Fruit fly (Drosophila melanogaster) whole organism, adult: ENCODE measurements around the gene Etl1.

Source experiments
- CG11617 ChIP-seq: fragments of 200-800 bp; sonication (Bioruptor generic); optimal IDR thresholded peaks from 2 replicates; lab custom pipeline; 2017; ENCODE audit warnings: mild to moderate bottlenecking, missing biosample characterization, missing genetic modification reagents, missing genetic modification characterization
- CG12768 ChIP-seq: fragments of 200-800 bp; sonication (Bioruptor generic); optimal IDR thresholded peaks from 2 replicates; lab custom pipeline; 2017; ENCODE audit warnings: missing biosample characterization, missing genetic modification characterization, mild to moderate bottlenecking, moderate library complexity, missing genetic modification reagents
- CG14711 ChIP-seq: fragments of 200-800 bp; sonication (Bioruptor generic); optimal IDR thresholded peaks from 2 replicates; lab custom pipeline; 2018; ENCODE audit warnings: missing biosample characterization, mild to moderate bottlenecking, missing genetic modification characterization, moderate library complexity
- CG1620 ChIP-seq: fragments of 200-800 bp; sonication (Bioruptor generic); optimal IDR thresholded peaks from 2 replicates; lab custom pipeline; 2016; ENCODE audit warnings: missing biosample characterization, missing genetic modification characterization
- CG33017 ChIP-seq: fragments of 200-800 bp; sonication (Bioruptor generic); optimal IDR thresholded peaks from 2 replicates; lab custom pipeline; 2018; ENCODE audit warnings: missing biosample characterization, mild to moderate bottlenecking, missing genetic modification characterization, moderate library complexity
- CG5204 ChIP-seq: fragments of 200-800 bp; sonication (Bioruptor generic); optimal IDR thresholded peaks from 2 replicates; lab custom pipeline; 2016; ENCODE audit warnings: missing biosample characterization, missing genetic modification characterization
- CG7045 ChIP-seq: fragments of 200-800 bp; sonication (Bioruptor generic); optimal IDR thresholded peaks from 2 replicates; lab custom pipeline; 2017; ENCODE audit warnings: missing biosample characterization, mild to moderate bottlenecking, missing genetic modification characterization
- CG7101 ChIP-seq: fragments of 200-800 bp; sonication (Bioruptor generic); optimal IDR thresholded peaks from 2 replicates; lab custom pipeline; 2018; ENCODE audit warnings: missing biosample characterization, mild to moderate bottlenecking, missing genetic modification characterization, moderate library complexity
- Clk ChIP-seq: fragments of 200-800 bp; sonication (Bioruptor generic); optimal IDR thresholded peaks from 2 replicates; lab custom pipeline; 2017; ENCODE audit warnings: missing biosample characterization, missing genetic modification characterization
- Crg-1 ChIP-seq: fragments of 200-800 bp; sonication (Bioruptor generic); optimal IDR thresholded peaks from 2 replicates; lab custom pipeline; 2016; ENCODE audit warnings: missing biosample characterization, missing genetic modification characterization
- Hr96 ChIP-seq: fragments of 200-800 bp; sonication (Bioruptor generic); optimal IDR thresholded peaks from 2 replicates; lab custom pipeline; 2016; ENCODE audit warnings: missing biosample characterization, missing genetic modification characterization
- Mnt ChIP-seq: fragments of 200-800 bp; sonication (Bioruptor generic); optimal IDR thresholded peaks from 2 replicates; lab custom pipeline; 2016; ENCODE audit warnings: missing biosample characterization, mild to moderate bottlenecking, missing genetic modification characterization
- bab1 ChIP-seq: fragments of 200-800 bp; sonication (Bioruptor generic); optimal IDR thresholded peaks from 3 replicates; lab custom pipeline; 2019; ENCODE audit warnings: missing biosample characterization, mild to moderate bottlenecking, missing genetic modification characterization, moderate library complexity
- cic ChIP-seq: fragments of 200-800 bp; sonication (Bioruptor generic); optimal IDR thresholded peaks from 2 replicates; lab custom pipeline; 2017; ENCODE audit warnings: missing biosample characterization, mild to moderate bottlenecking, missing genetic modification characterization, moderate library complexity
- cnc ChIP-seq, 2 experiments: fragments of >200 bp; optimal IDR thresholded peaks; 2 replicates each; lab custom pipeline; 2017
- kay ChIP-seq: fragments of 200-800 bp; sonication (Bioruptor generic); peaks from one replicate; lab custom pipeline; 2016; ENCODE audit warnings: missing biosample characterization, missing genetic modification characterization, borderline replicate concordance
- ovo ChIP-seq: fragments of 200-800 bp; sonication (Bioruptor generic); optimal IDR thresholded peaks from 2 replicates; lab custom pipeline; 2016; ENCODE audit warnings: missing biosample characterization, missing genetic modification characterization
- pad ChIP-seq: fragments of 200-800 bp; sonication (Bioruptor generic); optimal IDR thresholded peaks from 3 replicates; lab custom pipeline; 2017; ENCODE audit warnings: missing biosample characterization, missing genetic modification characterization, mild to moderate bottlenecking, moderate library complexity, missing genetic modification reagents
- tj ChIP-seq: fragments of 200-800 bp; sonication (Bioruptor generic); optimal IDR thresholded peaks from 3 replicates; lab custom pipeline; 2017; ENCODE audit warnings: missing biosample characterization, mild to moderate bottlenecking, missing genetic modification characterization, moderate library complexity
- toe ChIP-seq: fragments of 200-800 bp; sonication (Bioruptor generic); optimal IDR thresholded peaks from 2 replicates; lab custom pipeline; 2016; ENCODE audit warnings: missing biosample characterization, missing genetic modification characterization

Etl1 gene

dm6 chr2L:9912570-9913260 is at the start of gene Etl1, which contains the start of gene Srp54:
Gene Etl1, minus strand, starts transcription at chr2L:9912608.
Gene Srp54, plus strand, starts transcription at chr2L:9912911.
- TF ChIP-seq CG33017: no peak
- TF ChIP-seq CG14711: peak; percentile 95
- peak; percentile 21 for TF ChIP-seq Hr96 (GFP tag; lab: Kevin White, UChicago)
- peak; percentile 17 for TF ChIP-seq Mnt (GFP tag; lab: Kevin White, UChicago)

- TF ChIP-seq ovo (GFP tag; lab: Kevin White, UChicago) (no peak), kay (GFP tag; lab: Kevin White, UChicago) (no peak), CG7101 (tag; lab: Kevin White, UChicago) (no peak), Hr96 (GFP tag; lab: Kevin White, UChicago) (no peak), CG1620 (GFP tag; lab: Kevin White, UChicago) (no peak), CG14711 (no peak), CG11617 (GFP tag; lab: Kevin White, UChicago) (no peak), toe (GFP tag; lab: Kevin White, UChicago) (no peak), tj (GFP tag; lab: Kevin White, UChicago) (no peak), Crg-1 (GFP tag; lab: Kevin White, UChicago) (no peak), pad (GFP tag; lab: Kevin White, UChicago) (no peak), cic (GFP tag; lab: Kevin White, UChicago) (no peak)
These were observed 48.4 kb upstream of the Etl1 start for dm6 chr2L:9960758-9961157.

- peak; percentile 64 for TF ChIP-seq pad (GFP tag; lab: Kevin White, UChicago)
- peak; percentile 65 for TF ChIP-seq ovo (GFP tag; lab: Kevin White, UChicago)
- no peak for TF ChIP-seq CG5204
- peak; percentile 68 for TF ChIP-seq tj (GFP tag; lab: Kevin White, UChicago)
- TF ChIP-seq Hr96 (GFP tag; lab: Kevin White, UChicago): no peak
- peak; percentile 83 for TF ChIP-seq CG1620 (GFP tag; lab: Kevin White, UChicago)
- peak; percentile 45 for TF ChIP-seq Clk (GFP tag; lab: Kevin White, UChicago)
- peak; percentile 85 for TF ChIP-seq CG12768
- TF ChIP-seq CG7045: peak; percentile 84
- TF ChIP-seq CG7101 (tag; lab: Kevin White, UChicago): peak; percentile 95
- peak; percentile 93 for TF ChIP-seq CG33017
- peak; percentile 73 for TF ChIP-seq Crg-1 (GFP tag; lab: Kevin White, UChicago)
- TF ChIP-seq bab1 (GFP tag; lab: Kevin White, UChicago): peak; percentile 96
- TF ChIP-seq cnc (optimal IDR thresholded peaks at IDR 0.05; lab: Kevin White, UChicago): no peak
- TF ChIP-seq kay (GFP tag; lab: Kevin White, UChicago): no peak
- peak; percentile 92 for TF ChIP-seq CG11617 (GFP tag; lab: Kevin White, UChicago)
- TF ChIP-seq CG14711: peak; percentile 94
- TF ChIP-seq toe (GFP tag; lab: Kevin White, UChicago): no peak
- TF ChIP-seq Mnt (GFP tag; lab: Kevin White, UChicago): peak; percentile 74
- peak; percentile 51 for TF ChIP-seq cic (GFP tag; lab: Kevin White, UChicago)
These were observed 44.7 kb upstream of the Etl1 start, which contains the start of the genes CG4658 and CG5846 for dm6 chr2L:9956993-9957652. Gene CG4658, plus strand, starts transcription at chr2L:9957132. Gene CG5846, minus strand, starts transcription at chr2L:9957237.

dm6 chr2L:9954696-9955095 is 42.3 kb upstream of the Etl1 start:
- TF ChIP-seq bab1 (GFP tag; lab: Kevin White, UChicago) (no peak), CG14711 (no peak), Mnt (GFP tag; lab: Kevin White, UChicago) (no peak), pad (GFP tag; lab: Kevin White, UChicago) (no peak)

dm6 chr2L:9954119-9954518 is 41.7 kb upstream of the Etl1 start, which contains the start of the genes CG13126 and CG4709:
Gene CG13126, minus strand, starts transcription at chr2L:9954181.
Gene CG4709, plus strand, starts transcription at chr2L:9954325.
- TF ChIP-seq CG5204 (no peak), toe (GFP tag; lab: Kevin White, UChicago) (peak; percentile 60), pad (GFP tag; lab: Kevin White, UChicago) (peak; percentile 79), bab1 (GFP tag; lab: Kevin White, UChicago) (peak; percentile 92), CG14711 (peak; percentile 95), Hr96 (GFP tag; lab: Kevin White, UChicago) (peak; percentile 17), cnc (optimal IDR thresholded peaks at IDR 0.05; lab: Kevin White, UChicago) (no peak), Clk (GFP tag; lab: Kevin White, UChicago) (peak; percentile 61), Mnt (GFP tag; lab: Kevin White, UChicago) (peak; percentile 85), CG1620 (GFP tag; lab: Kevin White, UChicago) (no peak), CG7045 (peak; percentile 89), CG7101 (tag; lab: Kevin White, UChicago) (peak; percentile 94), tj (GFP tag; lab: Kevin White, UChicago) (peak; percentile 61), CG12768 (peak; percentile 90), CG11617 (GFP tag; lab: Kevin White, UChicago) (peak; percentile 89), ovo (GFP tag; lab: Kevin White, UChicago) (peak; percentile 38), kay (GFP tag; lab: Kevin White, UChicago) (no peak), Crg-1 (GFP tag; lab: Kevin White, UChicago) (peak; percentile 69), cic (GFP tag; lab: Kevin White, UChicago) (peak; percentile 50), CG33017 (peak; percentile 89)
